Fruit fly (Drosophila melanogaster) whole organism, embryonic: ENCODE measurements around the gene RpS28a.

Experiments
- Adf1 ChIP-seq: fragments of 200-800 bp; sonication (Bioruptor generic); IDR thresholded peaks from 2 replicates; pipeline ENCODE4 v1.3.6; 2022; ENCODE audit warnings: missing biosample characterization, missing genetic modification characterization
- Asciz ChIP-seq: fragments of 200-800 bp; sonication (Bioruptor generic); optimal IDR thresholded peaks from 2 replicates; lab custom pipeline; 2017; ENCODE audit warnings: missing biosample characterization, mild to moderate bottlenecking, missing genetic modification characterization, missing genetic modification reagents
- CG1024 ChIP-seq: fragments of 200-800 bp; sonication (Bioruptor generic); IDR thresholded peaks from 2 replicates; pipeline ENCODE4 v1.3.6; 2022; ENCODE audit warnings: missing biosample characterization, missing genetic modification characterization
- CG17568 ChIP-seq: fragments of 200-800 bp; sonication (Bioruptor generic); optimal IDR thresholded peaks from 2 replicates; lab custom pipeline; 2018; ENCODE audit warnings: missing biosample characterization, mild to moderate bottlenecking, missing genetic modification characterization, moderate library complexity
- CG4282 ChIP-seq: fragments of 200-800 bp; sonication (Bioruptor generic); optimal IDR thresholded peaks from 2 replicates; lab custom pipeline; 2016; ENCODE audit warnings: missing biosample characterization, missing genetic modification characterization
- CG6683 ChIP-seq: fragments of 200-800 bp; sonication (Bioruptor generic); optimal IDR thresholded peaks from 2 replicates; lab custom pipeline; 2017; ENCODE audit warnings: missing biosample characterization, mild to moderate bottlenecking, missing genetic modification characterization, missing genetic modification reagents
- CG6813 ChIP-seq: fragments of 200-800 bp; sonication (Bioruptor generic); optimal IDR thresholded peaks from 2 replicates; lab custom pipeline; 2017; ENCODE audit warnings: missing biosample characterization, missing genetic modification characterization, mild to moderate bottlenecking, moderate library complexity, missing genetic modification reagents
- Neu2 ChIP-seq: fragments of 200-800 bp; sonication (Bioruptor generic); optimal IDR thresholded peaks from 3 replicates; lab custom pipeline; 2016; ENCODE audit warnings: missing biosample characterization, missing genetic modification characterization, borderline replicate concordance
- cg ChIP-seq: fragments of 200-800 bp; sonication (Bioruptor generic); optimal IDR thresholded peaks from 3 replicates; lab custom pipeline; 2019; ENCODE audit warnings: missing biosample characterization, mild to moderate bottlenecking, missing genetic modification characterization, moderate library complexity
- luna ChIP-seq: fragments of 200-800 bp; sonication (Bioruptor generic); optimal IDR thresholded peaks from 2 replicates; lab custom pipeline; 2016; ENCODE audit warnings: missing biosample characterization, missing genetic modification characterization
- salm ChIP-seq: fragments of 200-800 bp; sonication (Bioruptor generic); optimal IDR thresholded peaks from 2 replicates; lab custom pipeline; 2018; ENCODE audit warnings: missing biosample characterization, mild to moderate bottlenecking, missing genetic modification characterization
- sob ChIP-seq: fragments of 200-800 bp; sonication (Bioruptor generic); IDR thresholded peaks from 2 replicates; pipeline ENCODE4 v1.3.6; 2022; ENCODE audit warnings: missing biosample characterization, missing genetic modification characterization
- sr ChIP-seq: fragments of 200-800 bp; sonication (Bioruptor generic); IDR thresholded peaks from 3 replicates; pipeline ENCODE4 v1.3.6; 2022; ENCODE audit warnings: missing biosample characterization, missing genetic modification characterization
- sug ChIP-seq: fragments of 200-800 bp; optimal IDR thresholded peaks from 2 replicates; lab custom pipeline; 2019; ENCODE audit warnings: missing biosample characterization, mild to moderate bottlenecking, missing genetic modification characterization, moderate library complexity

DNA sequence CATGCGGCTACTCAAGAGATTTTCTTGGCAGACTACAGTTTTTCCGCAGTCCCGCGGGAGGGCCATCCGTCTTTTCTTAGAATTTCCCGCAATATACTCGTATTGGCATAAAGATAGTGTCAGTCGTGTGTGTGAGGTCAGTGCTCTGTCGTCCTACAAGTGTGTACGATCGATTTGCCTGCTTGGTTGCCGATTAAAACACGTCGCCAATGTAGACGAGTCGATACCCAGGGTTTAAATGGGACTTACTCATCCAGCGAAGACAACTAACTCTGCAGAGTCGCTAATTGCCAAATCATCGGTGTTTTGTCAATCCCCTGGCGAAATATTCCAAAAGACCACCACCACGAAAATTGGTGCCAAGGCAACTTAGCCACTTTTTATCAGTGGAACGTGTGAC is 43.6 kb upstream of the RpS28a start:
- TF ChIP-seq salm (tag; lab: Kevin White, UChicago) (no peak), sob (no peak), sug (tag; lab: Kevin White, UChicago) (no peak), Neu2 (GFP tag; lab: Kevin White, UChicago) (no peak), CG6813 (GFP tag; lab: Kevin White, UChicago) (no peak), CG1024 (GFP tag; lab: Robert Waterston, UW) (no peak), cg (GFP tag; lab: Kevin White, UChicago) (no peak), CG4282 (no peak), CG17568 (GFP tag; lab: Kevin White, UChicago) (no peak), Asciz (GFP tag; lab: Kevin White, UChicago) (no peak), Adf1 (no peak), CG6683 (GFP tag; lab: Kevin White, UChicago) (no peak), luna (no peak), sr (GFP tag; lab: Robert Waterston, UW) (no peak)
